Worm (Caenorhabditis elegans): ENCODE measurements around the gene Y62F5A.9.

DNA sequence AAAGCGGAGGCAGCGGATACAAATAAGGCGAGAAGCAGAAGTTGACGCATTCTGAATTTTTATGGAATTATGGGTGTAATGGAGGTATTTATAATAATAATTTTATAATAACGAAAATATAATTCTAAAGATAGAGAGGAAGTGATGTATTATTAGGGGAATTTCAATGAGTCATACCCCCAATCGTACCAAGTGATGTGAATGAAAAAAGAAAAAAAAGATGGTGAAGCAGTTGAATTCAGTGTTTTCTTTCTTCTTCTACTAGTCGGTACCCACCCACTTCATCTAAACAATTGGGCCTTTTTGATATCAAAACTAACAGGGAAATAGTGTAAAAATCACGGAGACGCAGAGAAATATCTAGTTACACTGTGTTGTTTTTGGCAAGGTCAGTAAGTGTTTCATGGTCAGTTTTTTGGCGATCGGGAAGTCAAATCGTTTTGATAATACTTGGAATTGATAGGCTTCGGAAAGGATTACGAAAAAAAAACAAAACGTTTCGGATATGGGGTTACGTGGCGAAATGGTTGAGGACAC lies 51.9 kb downstream of the Y62F5A.9 start, which contains the start of gene ttr-18:
- TF ChIP-seq ama-1 (optimal IDR thresholded peaks at IDR 0.05) = no peak
- TF ChIP-seq F13C5.2 (tag; optimal IDR thresholded peaks at IDR 0.05) = no peak
- TF ChIP-seq ets-7 (tag; optimal IDR thresholded peaks at IDR 0.05) = no peak
- TF ChIP-seq hmbx-1 (tag; optimal IDR thresholded peaks at IDR 0.05) = no peak
- TF ChIP-seq sea-1 (GFP tag; conservative IDR thresholded peaks at IDR 0.05) = no peak
- TF ChIP-seq hnd-1 (tag; optimal IDR thresholded peaks at IDR 0.05) = no peak
- no peak for TF ChIP-seq scrt-1 (GFP tag; IDR thresholded peaks at IDR 0.05)
- no peak for TF ChIP-seq aly-1 (tag; optimal IDR thresholded peaks at IDR 0.05)
- TF ChIP-seq ceh-13 (GFP tag; optimal IDR thresholded peaks at IDR 0.05) = no peak
- TF ChIP-seq flt-1 (GFP tag; IDR thresholded peaks at IDR 0.05) = no peak
- no peak for TF ChIP-seq pes-1 (GFP tag; IDR thresholded peaks at IDR 0.05)
- TF ChIP-seq tbx-11 (GFP tag; IDR thresholded peaks at IDR 0.05) = no peak
